Worm (Caenorhabditis elegans) whole organism, L1 larva: Measurements from ENCODE around the gene K02E11.7.
"Not testable (repeated sequence)": the region's sequence is repeated elsewhere in the genome, so short reads cannot be mapped to it uniquely, and the experiment has no call there.

Source experiments
- C34B4.2 ChIP-seq: sonication (generic microtip); optimal IDR thresholded peaks from 2 replicates; lab custom pipeline; 2017; ENCODE audit warnings: mild to moderate bottlenecking, missing genetic modification characterization, missing compliant biosample characterization
- egl-27 ChIP-seq, 2 experiments: fragments of 150-350 bp in 1 of 2; sonication (generic microtip); optimal IDR thresholded peaks; 3 replicates each; lab custom pipeline; 2017 to 2018; ENCODE audit warnings: missing biosample characterization in 2 of 2, missing genetic modification characterization in 2 of 2, missing genetic modification reagents in 2 of 2
- grh-1 ChIP-seq: fragments of 200-800 bp; sonication (Bioruptor generic); IDR thresholded peaks from 2 replicates; pipeline ENCODE4 v1.3.6; 2022; ENCODE audit warnings: missing genetic modification reagents, missing genetic modification characterization, missing compliant biosample characterization
- hlh-4 ChIP-seq: sonication (generic microtip); optimal IDR thresholded peaks from 2 replicates; lab custom pipeline; 2016; ENCODE audit warnings: mild to moderate bottlenecking, missing genetic modification characterization, missing compliant biosample characterization
- hpl-2 ChIP-seq: fragments of 150-350 bp; optimal IDR thresholded peaks from 2 replicates; lab custom pipeline; 2014; ENCODE audit warnings: missing biosample characterization, missing genetic modification reagents, missing genetic modification characterization
- lin-15B ChIP-seq: fragments of 150-350 bp; sonication (generic microtip); optimal IDR thresholded peaks from 3 replicates; lab custom pipeline; 2014; ENCODE audit warnings: missing biosample characterization, missing genetic modification characterization
- mab-9 ChIP-seq: fragments of 200-800 bp; sonication (Bioruptor generic); IDR thresholded peaks from 2 replicates; pipeline ENCODE4 v1.3.6; 2022; ENCODE audit warnings: missing genetic modification reagents, missing genetic modification characterization, missing compliant biosample characterization
- nhr-19 ChIP-seq: fragments of 200-800 bp; sonication (Bioruptor generic); conservative IDR thresholded peaks from 2 replicates; pipeline ENCODE4 v1.3.6; 2022; ENCODE audit warnings: missing genetic modification characterization, missing compliant biosample characterization
- nhr-47 ChIP-seq: sonication (generic microtip); optimal IDR thresholded peaks from 2 replicates; lab custom pipeline; 2016; ENCODE audit warnings: mild to moderate bottlenecking, missing genetic modification characterization, moderate library complexity, missing compliant biosample characterization
- nhr-71 ChIP-seq: sonication (generic microtip); optimal IDR thresholded peaks from 2 replicates; lab custom pipeline; 2016; ENCODE audit warnings: mild to moderate bottlenecking, missing genetic modification characterization, moderate library complexity, missing compliant biosample characterization

The K02E11.7 gene

DNA sequence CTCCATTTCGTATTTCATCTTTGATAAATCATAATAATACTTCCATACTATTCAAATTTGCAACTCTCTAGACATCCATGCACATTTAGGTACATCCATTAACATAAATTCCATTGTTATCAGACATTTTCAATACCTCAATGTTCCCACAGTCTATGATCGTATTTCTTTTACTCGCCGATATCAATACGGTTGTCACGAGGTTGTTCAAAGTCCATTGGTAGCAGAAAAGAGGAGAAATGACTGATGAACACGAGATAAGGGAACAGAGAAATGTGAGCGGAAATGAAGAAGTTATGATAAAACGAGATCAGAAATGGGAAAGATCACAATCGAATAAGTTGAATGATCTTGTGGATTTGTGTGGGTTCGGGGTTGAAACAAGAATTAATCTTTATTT lies 41.3 kb downstream of the K02E11.7 start (continued):
- no peak for TF ChIP-seq C34B4.2 (tag; lab: Kevin White, UChicago)

DNA sequence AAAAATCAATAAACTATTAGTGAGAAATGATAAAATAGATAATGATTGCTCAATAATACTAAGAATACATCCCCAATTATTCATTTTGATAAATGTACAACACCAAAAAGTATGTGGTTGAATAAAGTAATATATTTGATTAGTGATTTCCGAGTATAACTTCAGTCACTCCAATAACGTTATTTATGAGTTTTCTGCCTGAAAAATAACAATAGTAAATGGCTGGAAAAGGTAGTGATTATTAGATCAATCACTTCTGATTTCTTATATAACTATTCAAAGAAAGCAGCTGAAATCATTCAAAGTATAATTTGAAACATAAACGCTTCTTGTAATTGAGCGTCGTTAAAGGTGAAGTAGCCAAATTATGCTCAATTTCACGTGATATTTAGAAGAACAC lies 43.4 kb downstream of the K02E11.7 start, which contains the start of gene str-230:
Gene str-230 (minus strand): TSS at position 101 of the 400 bp plus-strand sequence.
- peak; percentile 24 for TF ChIP-seq nhr-71 (tag; lab: Kevin White, UChicago)
- TF ChIP-seq hlh-4 (tag; lab: Kevin White, UChicago), result peak; percentile 38
- TF ChIP-seq hpl-2 (GFP tag; lab: Kevin White, UChicago), result no peak
- TF ChIP-seq nhr-47 (tag; lab: Kevin White, UChicago), result peak; percentile 30

DNA sequence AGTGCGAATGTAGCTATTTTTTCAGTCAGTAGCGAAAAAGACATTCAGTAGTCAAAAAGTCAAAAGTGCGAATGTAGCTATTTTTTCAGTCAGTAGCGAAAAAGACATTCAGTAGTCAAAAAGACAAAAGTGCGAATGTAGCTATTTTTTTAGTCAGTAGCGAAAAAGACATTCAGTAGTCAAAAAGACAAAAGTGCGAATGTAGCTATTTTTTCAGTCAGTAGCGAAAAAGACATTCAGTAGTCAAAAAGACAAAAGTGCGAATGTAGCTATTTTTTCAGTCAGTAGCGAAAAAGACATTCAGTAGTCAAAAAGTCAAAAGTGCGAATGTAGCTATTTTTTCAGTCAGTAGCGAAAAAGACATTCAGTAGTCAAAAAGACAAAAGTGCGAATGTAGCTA lies 48.9 kb downstream of the K02E11.7 start, which contains the start of gene T16A9.3:
Gene T16A9.3 (plus strand): TSS at position 301 of the 400 bp plus-strand sequence.
- TF ChIP-seq egl-27 (tag; optimal IDR thresholded peaks at IDR 0.05; lab: Kevin White, UChicago); mab-9; lin-15B (tag; lab: Kevin White, UChicago): not testable (repeated sequence)

DNA sequence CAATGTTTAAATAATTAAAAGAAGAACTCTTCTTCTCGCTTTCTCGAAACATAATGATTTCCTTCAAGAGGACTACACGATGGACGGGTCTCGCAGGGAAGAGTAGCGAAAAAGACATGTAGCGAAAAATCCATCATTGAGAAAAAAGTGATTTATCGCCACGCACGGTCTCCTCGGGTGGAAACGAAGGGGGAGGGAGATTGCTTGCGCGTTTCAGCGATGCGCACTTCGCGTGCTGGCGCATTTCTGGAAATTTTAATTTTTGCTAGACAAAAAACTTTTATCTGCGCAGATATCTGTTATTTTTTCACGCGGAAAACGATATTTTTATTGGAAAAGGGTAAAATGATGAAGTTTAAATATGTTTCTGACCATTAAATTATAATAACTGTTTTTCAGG lies 50.3 kb downstream of the K02E11.7 start:
- TF ChIP-seq grh-1 (GFP tag; lab: Robert Waterston, UW) (peak; percentile 59), nhr-19 (GFP tag; lab: Robert Waterston, UW) (peak; percentile 68)
